Worm (Caenorhabditis elegans) whole organism, late embryonic: ENCODE data around the gene marb-1.

Experiments
- K09A11.1 ChIP-seq: sonication (generic microtip); optimal IDR thresholded peaks from 2 replicates; lab custom pipeline; 2017; ENCODE audit warnings: antibody characterized with exemption, mild to moderate bottlenecking, missing genetic modification characterization, missing compliant biosample characterization; ENCODE audit not compliant: insufficient read depth
- ama-1 ChIP-seq: fragments of 150-350 bp; optimal IDR thresholded peaks from 2 replicates; lab custom pipeline; 2014
- nhr-11 ChIP-seq: fragments of 150-350 bp; optimal IDR thresholded peaks from 2 replicates; lab custom pipeline; 2014; ENCODE audit warnings: missing biosample characterization, missing genetic modification characterization

DNA sequence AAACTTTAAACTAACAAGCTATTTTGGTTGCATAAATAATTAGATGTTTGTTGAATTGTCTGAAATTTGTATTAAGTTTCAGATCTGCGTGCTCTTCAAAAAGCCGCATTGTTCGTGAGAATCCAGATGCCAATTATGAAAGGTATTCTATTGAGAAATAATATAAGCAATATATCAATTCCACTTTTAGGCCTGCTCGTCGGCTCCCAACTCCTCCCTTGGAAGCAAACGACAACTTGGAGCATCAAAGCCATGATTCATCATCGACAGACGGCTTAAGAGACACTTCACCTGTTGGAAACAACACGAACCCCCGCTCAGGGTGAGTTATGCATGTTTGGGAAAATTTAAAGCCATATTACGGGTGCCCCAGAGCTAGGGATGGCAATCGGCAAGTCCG, 46.1 kb downstream of the marb-1 start:
- TF ChIP-seq K09A11.1 (tag; lab: Kevin White, UChicago) (no peak), ama-1 (lab: Kevin White, UChicago) (no peak), nhr-11 (tag; lab: Kevin White, UChicago) (no peak)
